Worm (Caenorhabditis elegans): ENCODE data around the gene C14A4.13.

- TF ChIP-seq him-1 (tag; optimal IDR thresholded peaks at IDR 0.05) = no peak
- no peak for TF ChIP-seq W03F9.2 (tag; optimal IDR thresholded peaks at IDR 0.05)
- TF ChIP-seq dao-5 (tag; optimal IDR thresholded peaks at IDR 0.05) = no peak
These were observed 43.3 kb downstream of the C14A4.13 start for ce11 chrII:10661448-10662064.

All from whole organism, L4/young adult.